Fruit fly (Drosophila melanogaster): Measurements from ENCODE around the gene Ada2b.

The Ada2b gene

DNA sequence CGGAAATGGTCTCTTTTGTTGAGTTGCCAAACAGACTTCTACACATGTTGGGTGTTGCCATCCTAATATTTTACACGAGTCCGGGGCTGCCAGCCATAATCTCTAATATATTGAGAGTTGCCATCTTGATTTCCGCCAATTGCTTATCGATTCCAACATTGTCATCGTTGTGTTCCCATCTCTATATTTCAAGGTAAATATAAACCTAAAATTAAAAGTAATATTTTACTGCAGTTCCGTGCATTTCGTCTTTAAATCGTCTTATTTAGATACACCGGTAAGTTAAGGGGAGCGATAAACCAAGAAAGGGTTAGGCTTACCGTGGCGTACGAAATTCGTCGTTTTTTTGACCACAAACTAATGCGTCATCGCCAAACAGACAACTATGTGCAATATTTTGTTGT is 6.9 kb downstream of the Ada2b start, which contains the start of gene PolI (continued):
- no peak for TF ChIP-seq CG30431 (GFP tag; optimal IDR thresholded peaks at IDR 0.05)
- TF ChIP-seq chinmo (GFP tag; IDR thresholded peaks at IDR 0.05; ENCODE audit: partially characterized antibody) = 0 out of 4 replicates have a peak, but pooled peaks have one; percentile 57
- no peak for TF ChIP-seq Chrac-16 (GFP tag; optimal IDR thresholded peaks at IDR 0.05)
- peak; percentile 91 for TF ChIP-seq CG3847 (GFP tag; IDR thresholded peaks at IDR 0.05)
- no peak for TF ChIP-seq CG6765 (GFP tag; optimal IDR thresholded peaks at IDR 0.05)
- no peak for TF ChIP-seq CG18011 (GFP tag; optimal IDR thresholded peaks at IDR 0.05)
- TF ChIP-seq unc-4 (GFP tag; IDR thresholded peaks at IDR 0.05; ENCODE audit: partially characterized antibody) = peak; percentile 45; the same call in 1 of the 2 replicates
- peak; percentile 32 for TF ChIP-seq CG4424 (GFP tag; optimal IDR thresholded peaks at IDR 0.05)
- TF ChIP-seq caup (GFP tag; optimal IDR thresholded peaks at IDR 0.05; ENCODE audit: severe bottlenecking) = peak; percentile 10
- no peak for TF ChIP-seq gcm2 (GFP tag; optimal IDR thresholded peaks at IDR 0.05)
- peak; percentile 22 for TF ChIP-seq CG17568 (GFP tag; optimal IDR thresholded peaks at IDR 0.05)
- TF ChIP-seq HLH4C (GFP tag; IDR thresholded peaks at IDR 0.05; ENCODE audit: partially characterized antibody) = no peak
- TF ChIP-seq Tbp (GFP tag; optimal IDR thresholded peaks at IDR 0.05) = no peak
- TF ChIP-seq CG6683 (GFP tag; optimal IDR thresholded peaks at IDR 0.05) = no peak
- TF ChIP-seq CG14441 (GFP tag; IDR thresholded peaks at IDR 0.05) = 0 out of 2 replicates have a peak, but pooled peaks have one; percentile 15
- TF ChIP-seq CG2199 (GFP tag; IDR thresholded peaks at IDR 0.05) = no peak
- TF ChIP-seq phol (tag; optimal IDR thresholded peaks at IDR 0.05) = peak; percentile 58
- peak; percentile 61 for TF ChIP-seq E2f2 (GFP tag; IDR thresholded peaks at IDR 0.05)
- TF ChIP-seq Drgx (GFP tag; IDR thresholded peaks at IDR 0.05) = no peak
- no peak for TF ChIP-seq CG1529 (GFP tag; optimal IDR thresholded peaks at IDR 0.05)
- peak; percentile 93 for TF ChIP-seq pzg (GFP tag; optimal IDR thresholded peaks at IDR 0.05)
- TF ChIP-seq kay (GFP tag; optimal IDR thresholded peaks at IDR 0.05) = peak; percentile 70
- no peak for TF ChIP-seq tup (GFP tag; optimal IDR thresholded peaks at IDR 0.05)
- no peak for TF ChIP-seq gcm (GFP tag; optimal IDR thresholded peaks at IDR 0.05)
- no peak for TF ChIP-seq CG9876 (GFP tag; optimal IDR thresholded peaks at IDR 0.05)
- no peak for TF ChIP-seq CG10209 (GFP tag; optimal IDR thresholded peaks at IDR 0.05)
- peak; percentile 20 for TF ChIP-seq CG12391 (tag; optimal IDR thresholded peaks at IDR 0.05)
- no peak for TF ChIP-seq CG10431 (GFP tag; optimal IDR thresholded peaks at IDR 0.05)
- no peak for TF ChIP-seq Adf1 (GFP tag; IDR thresholded peaks at IDR 0.05)
- no peak for TF ChIP-seq Hr78 (GFP tag; optimal IDR thresholded peaks at IDR 0.05)
- peak in 1 of 2 experiments; percentile 13 for TF ChIP-seq chif (GFP tag; optimal IDR thresholded peaks at IDR 0.05)
- TF ChIP-seq sisA (GFP tag; IDR thresholded peaks at IDR 0.05) = no peak
- peak; percentile 13 for TF ChIP-seq tin (GFP tag; optimal IDR thresholded peaks at IDR 0.05)
- TF ChIP-seq MTF-1 (GFP tag; optimal IDR thresholded peaks at IDR 0.05; ENCODE audit: borderline replicate concordance) = no peak
- TF ChIP-seq MBD-R2 (GFP tag; IDR thresholded peaks at IDR 0.05) = peak; percentile 51; the same call in 1 of the 2 replicates
- no peak for TF ChIP-seq CG11560 (tag; IDR thresholded peaks at IDR 0.05)
- TF ChIP-seq CG18764 (GFP tag; optimal IDR thresholded peaks at IDR 0.05) = no peak
- peak; percentile 81 for TF ChIP-seq gro (GFP tag; optimal IDR thresholded peaks at IDR 0.05)
- TF ChIP-seq CG13287 (GFP tag; IDR thresholded peaks at IDR 0.05; ENCODE audit: partially characterized antibody) = peak; percentile 64
- no peak for TF ChIP-seq vnd (GFP tag; IDR thresholded peaks at IDR 0.05; ENCODE audit: partially characterized antibody)
- TF ChIP-seq ranshi (GFP tag; IDR thresholded peaks at IDR 0.05) = no peak
- peak; percentile 2 for TF ChIP-seq CG8924 (tag; optimal IDR thresholded peaks at IDR 0.05)
- TF ChIP-seq nmo (GFP tag; optimal IDR thresholded peaks at IDR 0.05) = peak; percentile 36
- TF ChIP-seq gfzf (GFP tag; optimal IDR thresholded peaks at IDR 0.05) = peak; percentile 29
- TF ChIP-seq inv (GFP tag; IDR thresholded peaks at IDR 0.05; ENCODE audit: partially characterized antibody) = peak; percentile 20; the same call in 1 of the 2 replicates
- TF ChIP-seq mam (GFP tag; optimal IDR thresholded peaks at IDR 0.05) = peak; percentile 26
- no peak for TF ChIP-seq h (optimal IDR thresholded peaks at IDR 0.05)
- no peak for TF ChIP-seq CG1233 (GFP tag; optimal IDR thresholded peaks at IDR 0.05)
- TF ChIP-seq MESR4 (GFP tag; optimal IDR thresholded peaks at IDR 0.05) = peak; percentile 88
- TF ChIP-seq danr (GFP tag; IDR thresholded peaks at IDR 0.05) = no peak

Data from whole organism, embryonic.